Worm (Caenorhabditis elegans): Measurements from ENCODE around the gene ergo-1.

ergo-1 gene

DNA sequence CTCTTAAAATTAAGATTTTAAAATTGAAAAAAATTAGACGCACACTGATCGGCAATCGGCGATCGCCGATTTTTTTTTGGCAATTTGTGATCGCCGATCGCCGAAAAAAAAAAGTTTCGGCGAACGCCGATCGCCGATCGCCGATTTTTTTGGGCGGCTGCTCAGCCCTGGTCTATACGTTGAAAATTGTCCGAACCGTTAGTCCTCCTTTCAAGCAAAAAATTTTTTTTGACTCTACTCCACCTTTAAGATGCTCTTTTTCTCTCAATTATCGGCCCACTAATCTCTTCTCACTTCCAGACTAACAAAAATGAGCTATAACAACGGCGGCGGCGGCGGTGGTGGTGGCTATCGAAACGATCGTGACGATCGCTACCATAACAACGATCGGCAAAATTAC lies at the start of gene ergo-1:
ergo-1 (plus strand) TSS at position 301 of the 400 bp plus-strand sequence.
- TF ChIP-seq unc-86 (tag; optimal IDR thresholded peaks at IDR 0.05) (no peak), ets-4 (tag; optimal IDR thresholded peaks at IDR 0.05) (no peak), K02D7.2 (tag; optimal IDR thresholded peaks at IDR 0.05) (no peak), tbx-7 (tag; optimal IDR thresholded peaks at IDR 0.05) (no peak), ceh-30 (tag; optimal IDR thresholded peaks at IDR 0.05) (no peak), ceh-48 (tag; optimal IDR thresholded peaks at IDR 0.05) (no peak), ceh-22 (tag; optimal IDR thresholded peaks at IDR 0.05) (no peak), zip-5 (tag; optimal IDR thresholded peaks at IDR 0.05) (no peak), C08G9.2 (tag; optimal IDR thresholded peaks at IDR 0.05) (no peak), eyg-1 (tag; optimal IDR thresholded peaks at IDR 0.05) (no peak), gmeb-2 (tag; optimal IDR thresholded peaks at IDR 0.05) (no peak), nfya-1 (tag; optimal IDR thresholded peaks at IDR 0.05) (no peak), rnt-1 (tag; optimal IDR thresholded peaks at IDR 0.05) (no peak), hlh-30 (tag; optimal IDR thresholded peaks at IDR 0.05; ENCODE audit: insufficient read depth) (no peak), sox-4 (tag; optimal IDR thresholded peaks at IDR 0.05) (no peak), pros-1 (tag; optimal IDR thresholded peaks at IDR 0.05) (no peak), madf-2 (tag; optimal IDR thresholded peaks at IDR 0.05) (no peak), F13H6.1 (tag; optimal IDR thresholded peaks at IDR 0.05) (no peak), mec-3 (tag; optimal IDR thresholded peaks at IDR 0.05; ENCODE audit: borderline replicate concordance) (no peak), npax-4 (tag; optimal IDR thresholded peaks at IDR 0.05) (no peak)

DNA sequence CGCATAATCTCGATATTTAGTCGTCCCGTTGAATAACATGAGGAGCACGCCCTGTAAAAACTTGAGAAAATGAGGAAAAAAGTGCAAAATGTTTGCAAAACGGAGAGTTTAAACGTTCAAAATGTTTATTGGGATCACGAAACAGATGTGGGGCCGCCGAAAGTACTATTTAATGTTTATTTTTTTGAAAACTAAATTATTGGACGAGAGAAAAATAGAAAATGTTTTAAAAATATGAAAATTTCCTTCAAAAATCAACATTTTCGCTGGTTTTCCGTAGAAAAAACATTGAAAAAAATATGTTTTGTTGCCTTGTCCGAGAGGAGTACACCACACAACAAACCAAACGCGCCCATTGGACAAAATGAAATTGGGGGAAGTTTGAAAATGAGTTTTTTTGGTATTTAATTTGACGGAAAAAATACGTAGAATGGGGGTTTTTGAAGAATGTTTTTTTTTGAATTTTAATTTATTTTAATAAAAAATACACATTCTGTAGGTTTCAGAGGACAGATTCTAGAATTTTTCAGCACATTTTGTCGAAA lies 43.8 kb upstream of the ergo-1 start, which contains the start of gene sqv-6:
sqv-6 (minus strand) TSS at position 51 of the 545 bp plus-strand sequence.
- TF ChIP-seq ceh-6 (GFP tag; optimal IDR thresholded peaks at IDR 0.05) (no peak), pha-2 (tag; optimal IDR thresholded peaks at IDR 0.05) (no peak), pqm-1 (tag; optimal IDR thresholded peaks at IDR 0.05) (no peak), nfya-1 (tag; optimal IDR thresholded peaks at IDR 0.05) (peak; percentile 77), tbx-7 (tag; optimal IDR thresholded peaks at IDR 0.05) (no peak), pax-1 (tag; optimal IDR thresholded peaks at IDR 0.05) (peak; percentile 0)

DNA sequence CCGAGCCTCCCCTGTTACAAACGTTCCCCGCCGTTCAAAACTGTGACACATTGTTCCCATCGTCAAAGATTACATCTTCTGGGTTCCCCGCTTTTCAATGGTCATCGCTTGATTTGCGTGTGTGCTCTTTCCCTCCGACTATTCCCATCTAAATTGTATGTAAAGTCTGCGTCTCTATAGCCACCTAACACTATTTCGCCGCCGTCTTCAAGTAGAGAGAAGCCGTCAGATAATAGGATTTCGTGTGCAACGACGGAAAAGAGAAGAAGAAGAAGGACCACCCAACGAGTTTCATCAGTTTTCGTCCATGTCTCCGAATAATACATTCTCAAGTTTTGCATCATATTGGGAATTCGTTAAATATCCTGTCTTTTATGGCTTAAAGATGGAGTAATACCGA lies 42.4 kb upstream of the ergo-1 start:
- no peak for TF ChIP-seq che-1 (tag; optimal IDR thresholded peaks at IDR 0.05)
- TF ChIP-seq pros-1 (tag; optimal IDR thresholded peaks at IDR 0.05) = no peak
- TF ChIP-seq fax-1 (tag; optimal IDR thresholded peaks at IDR 0.05) = no peak
- peak; percentile 99 for TF ChIP-seq unc-42 (tag; optimal IDR thresholded peaks at IDR 0.05)
- TF ChIP-seq unc-86 (tag; optimal IDR thresholded peaks at IDR 0.05) = peak; percentile 11
- peak; percentile 75 for TF ChIP-seq ceh-31 (tag; optimal IDR thresholded peaks at IDR 0.05)
- TF ChIP-seq sdc-2 (tag; optimal IDR thresholded peaks at IDR 0.05) = no peak
- TF ChIP-seq pat-9 (tag; optimal IDR thresholded peaks at IDR 0.05) = no peak
- no peak for TF ChIP-seq dve-1 (tag; optimal IDR thresholded peaks at IDR 0.05)
- peak; percentile 50 for TF ChIP-seq nfya-1 (tag; optimal IDR thresholded peaks at IDR 0.05)
- no peak for TF ChIP-seq ceh-14 (tag; optimal IDR thresholded peaks at IDR 0.05)
- TF ChIP-seq ceh-48 (tag; optimal IDR thresholded peaks at IDR 0.05) = peak; percentile 16
- TF ChIP-seq lim-6 (tag; optimal IDR thresholded peaks at IDR 0.05) = no peak
- TF ChIP-seq ceh-18 (tag; optimal IDR thresholded peaks at IDR 0.05) = no peak
- TF ChIP-seq tbx-7 (tag; optimal IDR thresholded peaks at IDR 0.05) = no peak
- TF ChIP-seq hlh-15 (tag; optimal IDR thresholded peaks at IDR 0.05) = no peak

DNA sequence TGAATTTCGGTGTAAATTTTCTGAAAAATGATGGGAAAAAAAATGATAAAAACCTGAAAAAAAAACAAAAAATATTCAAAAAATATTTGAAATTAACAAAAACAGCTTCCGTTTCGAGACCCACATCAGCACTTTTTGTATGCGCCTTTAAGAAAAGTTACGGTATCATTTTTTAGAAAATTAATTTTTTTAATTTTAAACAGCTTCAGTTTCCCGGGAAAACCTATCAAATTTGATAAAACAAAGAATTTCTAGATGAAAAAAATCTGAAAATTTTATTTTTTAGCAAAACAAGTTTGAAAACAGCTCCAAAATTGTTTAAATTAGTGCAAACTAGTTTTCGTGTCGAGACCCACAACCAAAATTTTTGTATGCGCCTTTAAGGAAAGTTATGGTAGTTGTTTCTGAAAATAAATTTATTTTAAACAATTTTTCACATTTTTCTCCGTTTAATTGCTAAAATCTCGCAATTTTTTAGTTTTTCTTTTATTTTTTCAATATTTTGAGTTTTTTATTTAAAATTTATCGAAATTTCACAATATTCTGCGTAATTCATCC lies 39.5 kb upstream of the ergo-1 start:
- no peak for TF ChIP-seq hlh-6 (tag; optimal IDR thresholded peaks at IDR 0.05)
- TF ChIP-seq ceh-9 (tag; optimal IDR thresholded peaks at IDR 0.05) = no peak
- TF ChIP-seq madf-2 (tag; optimal IDR thresholded peaks at IDR 0.05) = no peak
- TF ChIP-seq ama-1 (optimal IDR thresholded peaks at IDR 0.05) = no peak
- no peak for TF ChIP-seq pag-3 (tag; optimal IDR thresholded peaks at IDR 0.05; ENCODE audit: borderline replicate concordance)

Measured in whole organism, late embryonic.